Fruit fly (Drosophila melanogaster) whole organism, prepupa: ENCODE data around the gene Cog2.

Experiments used
- CG10669 ChIP-seq: fragments of 200-800 bp; sonication (Bioruptor generic); optimal IDR thresholded peaks from 3 replicates; lab custom pipeline; 2018; ENCODE audit warnings: missing biosample characterization, mild to moderate bottlenecking, missing genetic modification characterization, moderate library complexity
- CG1621 ChIP-seq: fragments of 200-800 bp; sonication (Bioruptor generic); optimal IDR thresholded peaks from 3 replicates; lab custom pipeline; 2018; ENCODE audit warnings: missing biosample characterization, mild to moderate bottlenecking, missing genetic modification characterization
- CG3032 ChIP-seq: fragments of 200-800 bp; optimal IDR thresholded peaks from 2 replicates; lab custom pipeline; 2019; ENCODE audit warnings: missing biosample characterization, mild to moderate bottlenecking, missing genetic modification characterization, moderate library complexity
- CG31627 ChIP-seq: fragments of 200-800 bp; sonication (Bioruptor generic); optimal IDR thresholded peaks from 3 replicates; lab custom pipeline; 2016; ENCODE audit warnings: missing biosample characterization, missing genetic modification characterization
- CG32006 ChIP-seq: fragments of 200-800 bp; sonication (Bioruptor generic); optimal IDR thresholded peaks from 3 replicates; lab custom pipeline; 2017; ENCODE audit warnings: missing biosample characterization, mild to moderate bottlenecking, missing genetic modification characterization
- CG34406 ChIP-seq: fragments of 200-800 bp; sonication (Bioruptor generic); optimal IDR thresholded peaks from 3 replicates; lab custom pipeline; 2016; ENCODE audit warnings: missing biosample characterization, missing genetic modification characterization
- CG6276 ChIP-seq: fragments of 200-800 bp; sonication (Bioruptor generic); optimal IDR thresholded peaks from 2 replicates; lab custom pipeline; 2017; ENCODE audit warnings: missing biosample characterization, mild to moderate bottlenecking, missing genetic modification characterization
- CG6854 ChIP-seq: fragments of 200-800 bp; sonication (Bioruptor generic); optimal IDR thresholded peaks from 2 replicates; lab custom pipeline; 2017; ENCODE audit warnings: missing biosample characterization, mild to moderate bottlenecking, missing genetic modification characterization
- CG8632 ChIP-seq: fragments of 200-800 bp; sonication (Bioruptor generic); optimal IDR thresholded peaks from 3 replicates; lab custom pipeline; 2016; ENCODE audit warnings: missing biosample characterization, missing genetic modification characterization
- CG9139 ChIP-seq: fragments of 200-800 bp; sonication (Bioruptor generic); optimal IDR thresholded peaks from 3 replicates; lab custom pipeline; 2017; ENCODE audit warnings: missing biosample characterization, mild to moderate bottlenecking, missing genetic modification characterization
- Eip75B ChIP-seq: fragments of 200-800 bp; sonication (Bioruptor generic); optimal IDR thresholded peaks from 3 replicates; lab custom pipeline; 2016; ENCODE audit warnings: missing biosample characterization, missing genetic modification characterization
- Eip78C ChIP-seq: fragments of 200-800 bp; sonication (Bioruptor generic); peaks from one replicate; lab custom pipeline; 2016; ENCODE audit warnings: missing biosample characterization, missing genetic modification characterization
- Ets96B ChIP-seq: fragments of 200-800 bp; optimal IDR thresholded peaks from 2 replicates; lab custom pipeline; 2019; ENCODE audit warnings: missing biosample characterization, mild to moderate bottlenecking, missing genetic modification characterization, moderate library complexity
- Gug ChIP-seq: fragments of 200-800 bp; sonication (Bioruptor generic); IDR thresholded peaks from 2 replicates; pipeline ENCODE4 v1.3.6; 2022; ENCODE audit warnings: missing biosample characterization, missing genetic modification characterization
- Hr38 ChIP-seq: sonication (Bioruptor generic); optimal IDR thresholded peaks from 2 replicates; lab custom pipeline; 2016; ENCODE audit warnings: missing biosample characterization, missing genetic modification characterization
- Hr39 ChIP-seq: fragments of 200-800 bp; sonication (Bioruptor generic); optimal IDR thresholded peaks from 2 replicates; lab custom pipeline; 2016; ENCODE audit warnings: missing biosample characterization, missing genetic modification characterization
- Hr4 ChIP-seq: fragments of 200-800 bp; sonication (Bioruptor generic); optimal IDR thresholded peaks from 3 replicates; lab custom pipeline; 2016; ENCODE audit warnings: missing biosample characterization, missing genetic modification characterization
- OdsH ChIP-seq: fragments of 200-800 bp; sonication (Bioruptor generic); optimal IDR thresholded peaks from 3 replicates; lab custom pipeline; 2016; ENCODE audit warnings: missing biosample characterization, missing genetic modification characterization
- Sox102F ChIP-seq: fragments of 200-800 bp; sonication (Bioruptor generic); optimal IDR thresholded peaks from 2 replicates; lab custom pipeline; 2016; ENCODE audit warnings: missing biosample characterization, mild to moderate bottlenecking, missing genetic modification characterization
- Sox14 ChIP-seq: fragments of 200-800 bp; sonication (Bioruptor generic); optimal IDR thresholded peaks from 3 replicates; lab custom pipeline; 2016; ENCODE audit warnings: missing biosample characterization, missing genetic modification characterization
- Sox15 ChIP-seq: fragments of 200-800 bp; sonication (Bioruptor generic); optimal IDR thresholded peaks from 3 replicates; lab custom pipeline; 2016; ENCODE audit warnings: missing biosample characterization, missing genetic modification characterization
- acj6 ChIP-seq: fragments of 200-800 bp; sonication (Bioruptor generic); optimal IDR thresholded peaks from 3 replicates; lab custom pipeline; 2016; ENCODE audit warnings: missing biosample characterization, missing genetic modification characterization
- cyc ChIP-seq: fragments of 200-800 bp; sonication (Bioruptor generic); optimal IDR thresholded peaks from 3 replicates; lab custom pipeline; 2016; ENCODE audit warnings: missing biosample characterization, missing genetic modification characterization
- eg ChIP-seq: fragments of 200-800 bp; sonication (Bioruptor generic); IDR thresholded peaks from 3 replicates; pipeline ENCODE4 v1.3.6; 2022; ENCODE audit warnings: missing biosample characterization, missing genetic modification characterization
- esn ChIP-seq: fragments of 200-800 bp; sonication (Bioruptor generic); optimal IDR thresholded peaks from 2 replicates; lab custom pipeline; 2016; ENCODE audit warnings: missing biosample characterization, mild to moderate bottlenecking, missing genetic modification characterization, moderate library complexity
- fd59A ChIP-seq: fragments of 200-800 bp; sonication (Bioruptor generic); optimal IDR thresholded peaks from 2 replicates; lab custom pipeline; 2017; ENCODE audit warnings: missing biosample characterization, mild to moderate bottlenecking, missing genetic modification characterization, missing genetic modification reagents
- fkh ChIP-seq: fragments of 200-800 bp; sonication (Bioruptor generic); optimal IDR thresholded peaks from 3 replicates; lab custom pipeline; 2017; ENCODE audit warnings: missing biosample characterization, mild to moderate bottlenecking, missing genetic modification characterization, moderate library complexity
- lz ChIP-seq: fragments of 200-800 bp; sonication (Bioruptor generic); optimal IDR thresholded peaks from 3 replicates; lab custom pipeline; 2016; ENCODE audit warnings: missing biosample characterization, missing genetic modification characterization
- net ChIP-seq: fragments of 200-800 bp; sonication (Bioruptor generic); optimal IDR thresholded peaks from 3 replicates; lab custom pipeline; 2016; ENCODE audit warnings: missing biosample characterization, missing genetic modification characterization
- pdm3 ChIP-seq: fragments of 200-800 bp; sonication (Bioruptor generic); optimal IDR thresholded peaks from 3 replicates; lab custom pipeline; 2016; ENCODE audit warnings: missing biosample characterization, missing genetic modification characterization
- salr ChIP-seq, 2 experiments: fragments of 200-800 bp; sonication (Bioruptor generic); optimal IDR thresholded peaks; 3 replicates each; lab custom pipeline; 2016 to 2018; ENCODE audit warnings: missing biosample characterization in 2 of 2, missing genetic modification characterization in 2 of 2, mild to moderate bottlenecking in 1 of 2
- spab ChIP-seq: fragments of 200-800 bp; sonication (Bioruptor generic); optimal IDR thresholded peaks from 2 replicates; lab custom pipeline; 2017; ENCODE audit warnings: missing biosample characterization, mild to moderate bottlenecking, missing genetic modification characterization, missing genetic modification reagents
- ss ChIP-seq, 2 experiments: fragments of 200-800 bp; sonication (Bioruptor generic); optimal IDR thresholded peaks; 2 replicates in 1 of 2; 3 replicates in 1 of 2; lab custom pipeline; 2017 to 2018; ENCODE audit warnings: mild to moderate bottlenecking in 2 of 2, missing biosample characterization in 2 of 2, missing genetic modification characterization in 2 of 2, moderate library complexity in 1 of 2
- vri ChIP-seq: fragments of 200-800 bp; sonication (Bioruptor generic); optimal IDR thresholded peaks from 3 replicates; lab custom pipeline; 2016; ENCODE audit warnings: missing biosample characterization, mild to moderate bottlenecking, missing genetic modification characterization

The Cog2 gene

dm6 chr3R:15408131-15408731, 46.8 kb upstream of the Cog2 start, which contains the start of gene Atx2 (continued):
- TF ChIP-seq OdsH (GFP tag; lab: Kevin White, UChicago) (peak; percentile 32), Gug (GFP tag; lab: Robert Waterston, UW) (no peak), CG1621 (tag; lab: Kevin White, UChicago) (no peak), Hr4 (GFP tag; lab: Kevin White, UChicago) (no peak), CG32006 (GFP tag; lab: Kevin White, UChicago) (no peak), Sox102F (GFP tag; lab: Kevin White, UChicago) (no peak), fkh (GFP tag; lab: Kevin White, UChicago) (peak; percentile 59), lz (peak; percentile 38), spab (GFP tag; lab: Kevin White, UChicago) (no peak), Sox15 (GFP tag; lab: Kevin White, UChicago) (no peak), fd59A (GFP tag; lab: Kevin White, UChicago) (no peak), CG34406 (no peak), Hr38 (GFP tag; lab: Kevin White, UChicago) (no peak), CG8632 (GFP tag; lab: Kevin White, UChicago) (no peak), Ets96B (tag; lab: Kevin White, UChicago) (no peak), CG6276 (GFP tag; lab: Kevin White, UChicago) (no peak), pdm3 (GFP tag; lab: Kevin White, UChicago) (peak; percentile 15), acj6 (no peak), CG31627 (peak; percentile 27), cyc (GFP tag; lab: Kevin White, UChicago) (peak; percentile 18), Hr39 (peak; percentile 40), Eip78C (GFP tag; lab: Kevin White, UChicago) (peak; percentile 79), eg (GFP tag; lab: Robert Waterston, UW) (no peak)

dm6 chr3R:15407020-15407501, 45.6 kb upstream of the Cog2 start, which contains the start of gene CG6125:
CG6125 (minus strand) TSS chr3R:15407070.
- TF ChIP-seq net (GFP tag; lab: Kevin White, UChicago) (no peak), CG9139 (GFP tag; lab: Kevin White, UChicago) (no peak), fkh (GFP tag; lab: Kevin White, UChicago) (peak; percentile 76)

- TF ChIP-seq OdsH (GFP tag; lab: Kevin White, UChicago) (no peak), CG6854 (GFP tag; lab: Kevin White, UChicago) (no peak), Sox102F (GFP tag; lab: Kevin White, UChicago) (no peak), Eip75B (GFP tag; lab: Kevin White, UChicago) (no peak)
These were observed 44.9 kb upstream of the Cog2 start for dm6 chr3R:15406393-15406792.

dm6 chr3R:15402654-15403053, 41.2 kb upstream of the Cog2 start:
- TF ChIP-seq fkh (GFP tag; lab: Kevin White, UChicago) (peak; percentile 69), CG10669 (GFP tag; lab: Kevin White, UChicago) (no peak), vri (GFP tag; lab: Kevin White, UChicago) (peak; percentile 21), esn (GFP tag; lab: Kevin White, UChicago) (no peak)

dm6 chr3R:15393206-15393805, 31.8 kb upstream of the Cog2 start:
- TF ChIP-seq Sox102F (GFP tag; lab: Kevin White, UChicago): no peak

dm6 chr3R:15382851-15383250, 21.4 kb upstream of the Cog2 start, which contains the start of gene h-cup:
h-cup (minus strand) TSS chr3R:15382951.
- no peak for TF ChIP-seq Sox14 (GFP tag; lab: Kevin White, UChicago)
- no peak for TF ChIP-seq salr (GFP tag; optimal IDR thresholded peaks at IDR 0.05; lab: Kevin White, UChicago)
- TF ChIP-seq net (GFP tag; lab: Kevin White, UChicago): no peak
- no peak for TF ChIP-seq ss (GFP tag; optimal IDR thresholded peaks at IDR 0.05; lab: Kevin White, UChicago)
- no peak for TF ChIP-seq CG3032 (tag; lab: Kevin White, UChicago)
